Worm (Caenorhabditis elegans) whole organism, young adult: ENCODE results near the gene best-19.

Experiments
- F10E7.11 ChIP-seq: sonication (generic microtip); optimal IDR thresholded peaks from 2 replicates; lab custom pipeline; 2017; ENCODE audit warnings: mild to moderate bottlenecking, missing genetic modification characterization, moderate library complexity, missing compliant biosample characterization
- F23B12.7 ChIP-seq: sonication (generic microtip); optimal IDR thresholded peaks from 2 replicates; lab custom pipeline; 2017; ENCODE audit warnings: missing genetic modification characterization, mild to moderate bottlenecking, missing compliant biosample characterization, antibody characterized with exemption, moderate library complexity; ENCODE audit not compliant: insufficient read depth
- F33H1.4 ChIP-seq: fragments of 200-800 bp; sonication (Bioruptor generic); IDR thresholded peaks from 2 replicates; pipeline ENCODE4 v1.3.6; 2022; ENCODE audit warnings: missing genetic modification reagents, missing genetic modification characterization, missing compliant biosample characterization
- F39B2.1 ChIP-seq: fragments of 200-800 bp; sonication (Bioruptor generic); IDR thresholded peaks from 2 replicates; pipeline ENCODE4 v1.3.6; 2022; ENCODE audit warnings: missing genetic modification reagents, missing genetic modification characterization, missing compliant biosample characterization
- F55B11.4 ChIP-seq: sonication (generic microtip); optimal IDR thresholded peaks from 2 replicates; lab custom pipeline; 2016; ENCODE audit warnings: missing compliant biosample characterization, missing genetic modification characterization, borderline replicate concordance; ENCODE audit not compliant: insufficient read depth
- T26A5.8 ChIP-seq: sonication (generic microtip); optimal IDR thresholded peaks from 2 replicates; lab custom pipeline; 2016; ENCODE audit warnings: missing genetic modification characterization, missing compliant biosample characterization
- Y53G8AR.9 ChIP-seq: fragments of 200-800 bp; sonication (Bioruptor generic); conservative IDR thresholded peaks from 2 replicates; pipeline ENCODE4 v1.3.6; 2022; ENCODE audit warnings: missing genetic modification reagents, missing genetic modification characterization, missing compliant biosample characterization
- Y95B8A.8 ChIP-seq: fragments of 200-800 bp; sonication (Bioruptor generic); IDR thresholded peaks from 2 replicates; pipeline ENCODE4 v1.3.6; 2022; ENCODE audit warnings: missing genetic modification reagents, missing genetic modification characterization, missing compliant biosample characterization
- akir-1 ChIP-seq: fragments of 200-800 bp; sonication (Bioruptor generic); optimal IDR thresholded peaks from 2 replicates; lab custom pipeline; 2018; ENCODE audit warnings: mild to moderate bottlenecking, missing genetic modification characterization, moderate library complexity, missing compliant biosample characterization
- ama-1 ChIP-seq, 3 experiments: fragments of 150-350 bp in 1 of 3; sonication (generic microtip) in 2 of 3; optimal IDR thresholded peaks; 2 replicates each; lab custom pipeline; 2014 to 2018; ENCODE audit warnings: missing biosample characterization in 2 of 3, missing genetic modification characterization in 2 of 3, missing genetic modification reagents in 2 of 3
- aptf-3 ChIP-seq: fragments of 200-800 bp; sonication (Bioruptor generic); IDR thresholded peaks from 2 replicates; pipeline ENCODE4 v1.3.6; 2022; ENCODE audit warnings: missing genetic modification characterization, missing compliant biosample characterization
- athp-1 ChIP-seq: sonication (generic microtip); optimal IDR thresholded peaks from 2 replicates; lab custom pipeline; 2017; ENCODE audit warnings: mild to moderate bottlenecking, missing genetic modification characterization, missing compliant biosample characterization
- attf-3 ChIP-seq: fragments of 200-800 bp; sonication (Bioruptor generic); conservative IDR thresholded peaks from 2 replicates; pipeline ENCODE4 v1.3.6; 2022; ENCODE audit warnings: missing genetic modification reagents, missing genetic modification characterization, missing compliant biosample characterization
- bed-1 ChIP-seq: fragments of 200-800 bp; sonication (Bioruptor generic); IDR thresholded peaks from 2 replicates; pipeline ENCODE4 v1.3.6; 2022; ENCODE audit warnings: missing genetic modification reagents, missing genetic modification characterization, missing compliant biosample characterization
- ccch-3 ChIP-seq: fragments of 200-800 bp; sonication (Bioruptor generic); optimal IDR thresholded peaks from 2 replicates; lab custom pipeline; 2018; ENCODE audit warnings: mild to moderate bottlenecking, missing genetic modification characterization, missing compliant biosample characterization
- cebp-2 ChIP-seq: fragments of 200-800 bp; sonication (Bioruptor generic); IDR thresholded peaks from 2 replicates; pipeline ENCODE4 v1.3.6; 2022; ENCODE audit warnings: missing genetic modification characterization, missing compliant biosample characterization
- die-1 ChIP-seq: sonication (generic microtip); optimal IDR thresholded peaks from 2 replicates; lab custom pipeline; 2016; ENCODE audit warnings: missing genotype, mild to moderate bottlenecking, missing genetic modification characterization, missing compliant biosample characterization
- efl-1 ChIP-seq: fragments of 150-350 bp; optimal IDR thresholded peaks from 2 replicates; lab custom pipeline; 2014; ENCODE audit warnings: missing biosample characterization, missing genetic modification reagents, missing genetic modification characterization
- egl-18 ChIP-seq: fragments of 200-800 bp; sonication (Bioruptor generic); IDR thresholded peaks from 2 replicates; pipeline ENCODE4 v1.3.6; 2022; ENCODE audit warnings: missing genetic modification reagents, missing genetic modification characterization, missing compliant biosample characterization
- egrh-3 ChIP-seq: fragments of 200-800 bp; sonication (Bioruptor generic); IDR thresholded peaks from 2 replicates; pipeline ENCODE4 v1.3.6; 2022; ENCODE audit warnings: missing genetic modification reagents, missing genetic modification characterization, missing compliant biosample characterization
- fkh-3 ChIP-seq: sonication (generic microtip); optimal IDR thresholded peaks from 2 replicates; lab custom pipeline; 2016; ENCODE audit warnings: mild to moderate bottlenecking, missing genetic modification characterization, missing compliant biosample characterization
- hlh-12 ChIP-seq: sonication (generic microtip); optimal IDR thresholded peaks from 2 replicates; lab custom pipeline; 2016; ENCODE audit warnings: missing genetic modification characterization, missing compliant biosample characterization
- hlh-26 ChIP-seq: fragments of 200-800 bp; sonication (Bioruptor generic); conservative IDR thresholded peaks from 2 replicates; pipeline ENCODE4 v1.3.6; 2022; ENCODE audit warnings: missing genetic modification reagents, missing genetic modification characterization, missing compliant biosample characterization
- let-526 ChIP-seq: fragments of 200-800 bp; sonication (Bioruptor generic); IDR thresholded peaks from 2 replicates; pipeline ENCODE4 v1.3.6; 2022; ENCODE audit warnings: missing genetic modification reagents, missing genetic modification characterization, missing compliant biosample characterization
- let-607 ChIP-seq, 2 experiments: fragments of 200-800 bp in 1 of 2; sonication (Bioruptor generic) in 1 of 2; sonication (generic microtip) in 1 of 2; optimal IDR thresholded peaks; 2 replicates each; lab custom pipeline; 2016 to 2018; ENCODE audit warnings: mild to moderate bottlenecking in 2 of 2, missing compliant biosample characterization in 2 of 2, missing genetic modification characterization in 2 of 2, moderate library complexity in 2 of 2, missing genotype in 1 of 2
- lin-35 ChIP-seq, 3 experiments: fragments of 150-350 bp in 2 of 3; sonication (generic microtip) in 1 of 3; optimal IDR thresholded peaks; 2 replicates each; lab custom pipeline; 2014 to 2018; ENCODE audit warnings: missing biosample characterization in 3 of 3, missing genetic modification characterization in 3 of 3, missing genetic modification reagents in 3 of 3
- lin-40 ChIP-seq: sonication (generic microtip); optimal IDR thresholded peaks from 2 replicates; lab custom pipeline; 2016; ENCODE audit warnings: missing genetic modification characterization, mild to moderate bottlenecking, missing compliant biosample characterization, missing genotype, missing genetic modification reagents
- lin-54 ChIP-seq: fragments of 200-800 bp; sonication (Bioruptor generic); optimal IDR thresholded peaks from 2 replicates; lab custom pipeline; 2018; ENCODE audit warnings: mild to moderate bottlenecking, missing genetic modification characterization, missing compliant biosample characterization
- madf-3 ChIP-seq: fragments of 200-800 bp; sonication (Bioruptor generic); IDR thresholded peaks from 2 replicates; pipeline ENCODE4 v1.3.6; 2022; ENCODE audit warnings: missing genetic modification reagents, missing genetic modification characterization, missing compliant biosample characterization
- mcd-1 ChIP-seq: fragments of 200-800 bp; sonication (Bioruptor generic); IDR thresholded peaks from 2 replicates; pipeline ENCODE4 v1.3.6; 2022; ENCODE audit warnings: missing genetic modification reagents, missing genetic modification characterization, missing compliant biosample characterization
- mel-28 ChIP-seq: sonication (generic microtip); optimal IDR thresholded peaks from 2 replicates; lab custom pipeline; 2016; ENCODE audit warnings: borderline replicate concordance, mild to moderate bottlenecking, missing genetic modification characterization, missing compliant biosample characterization
- nfya-1 ChIP-seq: sonication (generic microtip); optimal IDR thresholded peaks from 2 replicates; lab custom pipeline; 2017; ENCODE audit warnings: antibody characterized with exemption, missing compliant biosample characterization, missing genetic modification characterization, borderline replicate concordance; ENCODE audit not compliant: insufficient read depth
- nfya-2 ChIP-seq: fragments of 200-800 bp; sonication (Bioruptor generic); IDR thresholded peaks from 2 replicates; pipeline ENCODE4 v1.3.6; 2022; ENCODE audit warnings: missing genetic modification reagents, missing genetic modification characterization, missing compliant biosample characterization
- pha-4 ChIP-seq: fragments of 150-350 bp; sonication (generic microtip); optimal IDR thresholded peaks from 2 replicates; lab custom pipeline; 2014; ENCODE audit warnings: missing biosample characterization, missing genetic modification reagents, missing genetic modification characterization
- rec-8 ChIP-seq, 2 experiments: sonication (generic microtip); optimal IDR thresholded peaks; 2 replicates each; lab custom pipeline; 2016; ENCODE audit warnings: mild to moderate bottlenecking in 2 of 2, missing genetic modification characterization in 2 of 2, missing genetic modification reagents in 2 of 2, missing genotype in 2 of 2, missing biosample characterization in 1 of 2, missing compliant biosample characterization in 1 of 2, moderate library complexity in 1 of 2
- sdz-38 ChIP-seq: sonication (generic microtip); optimal IDR thresholded peaks from 2 replicates; lab custom pipeline; 2016; ENCODE audit warnings: missing genotype, missing genetic modification characterization, missing compliant biosample characterization
- sptf-2 ChIP-seq: fragments of 200-800 bp; sonication (Bioruptor generic); optimal IDR thresholded peaks from 2 replicates; lab custom pipeline; 2018; ENCODE audit warnings: mild to moderate bottlenecking, missing genetic modification characterization, missing compliant biosample characterization
- tlf-1 ChIP-seq: fragments of 200-800 bp; sonication (Bioruptor generic); optimal IDR thresholded peaks from 2 replicates; lab custom pipeline; 2018; ENCODE audit warnings: mild to moderate bottlenecking, missing genetic modification characterization, missing compliant biosample characterization
- unc-130 ChIP-seq: sonication (generic microtip); optimal IDR thresholded peaks from 2 replicates; lab custom pipeline; 2016; ENCODE audit warnings: missing genetic modification reagents, missing genetic modification characterization, missing compliant biosample characterization
- zfh-2 ChIP-seq: fragments of 200-800 bp; sonication (Bioruptor generic); conservative IDR thresholded peaks from 2 replicates; pipeline ENCODE4 v1.3.6; 2022; ENCODE audit warnings: missing genetic modification reagents, missing genetic modification characterization, missing compliant biosample characterization
- ztf-22 ChIP-seq: fragments of 200-800 bp; sonication (Bioruptor generic); optimal IDR thresholded peaks from 2 replicates; lab custom pipeline; 2018; ENCODE audit warnings: mild to moderate bottlenecking, missing genetic modification characterization, moderate library complexity, missing compliant biosample characterization
- ztf-25 ChIP-seq: fragments of 200-800 bp; sonication (Bioruptor generic); IDR thresholded peaks from 2 replicates; pipeline ENCODE4 v1.3.6; 2022; ENCODE audit warnings: missing genetic modification reagents, missing genetic modification characterization, missing compliant biosample characterization
- ztf-26 ChIP-seq: sonication (generic microtip); optimal IDR thresholded peaks from 2 replicates; lab custom pipeline; 2017; ENCODE audit warnings: missing genetic modification characterization, missing compliant biosample characterization
- ztf-3 ChIP-seq: fragments of 200-800 bp; sonication (Bioruptor generic); optimal IDR thresholded peaks from 2 replicates; lab custom pipeline; 2018; ENCODE audit warnings: mild to moderate bottlenecking, missing genetic modification characterization, missing compliant biosample characterization

best-19 gene

ce11 chrIV:258362-258761 is 25.1 kb upstream of the best-19 start:
- no peak for TF ChIP-seq bed-1 (GFP tag; lab: Robert Waterston, UW)
- TF ChIP-seq zfh-2 (GFP tag; lab: Robert Waterston, UW), result peak; percentile 56
- no peak for TF ChIP-seq hlh-12 (tag; lab: Kevin White, UChicago)
- TF ChIP-seq, all 124 proteins: peak for 1

ce11 chrIV:259142-259541 is 24.3 kb upstream of the best-19 start, which contains the start of gene dpy-9:
Gene dpy-9 (minus strand): TSS chrIV:259204.
- TF ChIP-seq akir-1 (GFP tag; lab: Kevin White, UChicago), result no peak
- TF ChIP-seq efl-1 (GFP tag; lab: Kevin White, UChicago), result no peak
- TF ChIP-seq F55B11.4 (tag; lab: Kevin White, UChicago), result no peak
- no peak for TF ChIP-seq sptf-2 (GFP tag; lab: Kevin White, UChicago)
- no peak for TF ChIP-seq F39B2.1 (GFP tag; lab: Robert Waterston, UW)
- TF ChIP-seq ztf-3 (GFP tag; lab: Kevin White, UChicago), result no peak
- TF ChIP-seq aptf-3 (GFP tag; lab: Robert Waterston, UW), result no peak
- TF ChIP-seq Y53G8AR.9 (GFP tag; lab: Robert Waterston, UW), result no peak
- TF ChIP-seq let-526 (GFP tag; lab: Robert Waterston, UW), result no peak
- no peak for TF ChIP-seq ccch-3
- no peak for TF ChIP-seq F10E7.11 (tag; lab: Kevin White, UChicago)
- no peak for TF ChIP-seq fkh-3
- TF ChIP-seq sdz-38 (tag; lab: Kevin White, UChicago), result no peak
- no peak for TF ChIP-seq ztf-22 (GFP tag; lab: Kevin White, UChicago)
- TF ChIP-seq cebp-2 (GFP tag; lab: Robert Waterston, UW), result no peak
- TF ChIP-seq, all 124 proteins: peak for 0

- TF ChIP-seq pha-4 (tag; lab: Kevin White, UChicago) (no peak), lin-54 (peak; percentile 79), attf-3 (no peak), hlh-26 (GFP tag; lab: Robert Waterston, UW) (no peak), let-607 (tag; optimal IDR thresholded peaks at IDR 0.05; lab: Kevin White, UChicago) (no peak), nfya-2 (GFP tag; lab: Robert Waterston, UW) (no peak), F55B11.4 (tag; lab: Kevin White, UChicago) (no peak), akir-1 (GFP tag; lab: Kevin White, UChicago) (no peak), ztf-26 (no peak), unc-130 (GFP tag; lab: Kevin White, UChicago) (no peak), F23B12.7 (tag; lab: Kevin White, UChicago) (no peak), ztf-25 (GFP tag; lab: Robert Waterston, UW) (no peak), rec-8 (tag; optimal IDR thresholded peaks at IDR 0.05; lab: Kevin White, UChicago) (no peak), F33H1.4 (GFP tag; lab: Robert Waterston, UW) (no peak), mel-28 (tag; lab: Kevin White, UChicago) (no peak), tlf-1 (GFP tag; lab: Kevin White, UChicago) (no peak), athp-1 (tag; lab: Kevin White, UChicago) (no peak), T26A5.8 (tag; lab: Kevin White, UChicago) (no peak), nfya-1 (tag; lab: Kevin White, UChicago) (no peak), ccch-3 (no peak), egl-18 (no peak), lin-40 (peak; percentile 32), F10E7.11 (tag; lab: Kevin White, UChicago) (no peak), mcd-1 (GFP tag; lab: Robert Waterston, UW) (peak; percentile 88), lin-35 (GFP tag; optimal IDR thresholded peaks at IDR 0.05; lab: Kevin White, UChicago) (peak in 1 of 3 experiments; percentile 90), ama-1 (optimal IDR thresholded peaks at IDR 0.05; lab: Kevin White, UChicago) (no peak), ama-1 (GFP tag; optimal IDR thresholded peaks at IDR 0.05; lab: Kevin White, UChicago) (peak in 1 of 2 experiments; percentile 19), bed-1 (GFP tag; lab: Robert Waterston, UW) (no peak), Y95B8A.8 (GFP tag; lab: Robert Waterston, UW) (no peak), egrh-3 (GFP tag; lab: Robert Waterston, UW) (no peak), die-1 (tag; lab: Kevin White, UChicago) (no peak), Y53G8AR.9 (GFP tag; lab: Robert Waterston, UW) (no peak), madf-3 (GFP tag; lab: Robert Waterston, UW) (no peak)
Measured at ce11 chrIV:261607-262006, 21.8 kb upstream of the best-19 start, which contains the start of gene pqbp-1.1. Gene pqbp-1.1 (minus strand): TSS chrIV:261683.
